Worm (Caenorhabditis elegans) whole organism, L4 larva: ENCODE results near the gene eif-2Balpha.

ENCODE experiments used
- F10B5.3 ChIP-seq: sonication (generic microtip); optimal IDR thresholded peaks from 2 replicates; lab custom pipeline; 2016; ENCODE audit warnings: mild to moderate bottlenecking, missing genetic modification characterization, missing compliant biosample characterization
- F37D6.2 ChIP-seq: sonication (generic microtip); optimal IDR thresholded peaks from 2 replicates; lab custom pipeline; 2016; ENCODE audit warnings: mild to moderate bottlenecking, missing genetic modification characterization, missing compliant biosample characterization
- F49E8.2 ChIP-seq: sonication (generic microtip); optimal IDR thresholded peaks from 2 replicates; lab custom pipeline; 2016; ENCODE audit warnings: missing compliant biosample characterization, mild to moderate bottlenecking, missing genetic modification characterization, borderline replicate concordance
- T26A8.4 ChIP-seq: fragments of 200-800 bp; sonication (Bioruptor generic); IDR thresholded peaks from 2 replicates; pipeline ENCODE4 v1.3.6; 2022; ENCODE audit warnings: missing genetic modification characterization, missing compliant biosample characterization
- Y105C5A.15 ChIP-seq: fragments of 200-800 bp; sonication (Bioruptor generic); IDR thresholded peaks from 2 replicates; pipeline ENCODE4 v1.3.6; 2022; ENCODE audit warnings: missing genetic modification characterization, missing compliant biosample characterization
- Y48G9A.11 ChIP-seq: fragments of 200-800 bp; sonication (Bioruptor generic); IDR thresholded peaks from 2 replicates; pipeline ENCODE4 v1.3.6; 2022; ENCODE audit warnings: missing genetic modification reagents, missing genetic modification characterization, missing compliant biosample characterization
- attf-4 ChIP-seq: sonication (generic microtip); optimal IDR thresholded peaks from 3 replicates; lab custom pipeline; 2017; ENCODE audit warnings: missing biosample characterization, missing genetic modification characterization
- ceh-44 ChIP-seq: fragments of 200-800 bp; sonication (Bioruptor generic); IDR thresholded peaks from 2 replicates; pipeline ENCODE4 v1.3.6; 2022; ENCODE audit warnings: missing genetic modification reagents, missing genetic modification characterization, missing compliant biosample characterization
- ceh-62 ChIP-seq: sonication (generic microtip); optimal IDR thresholded peaks from 2 replicates; lab custom pipeline; 2017; ENCODE audit warnings: missing biosample characterization, missing genetic modification characterization
- ces-1 ChIP-seq: fragments of 150-350 bp; sonication (generic microtip); optimal IDR thresholded peaks from 4 replicates; lab custom pipeline; 2014; ENCODE audit warnings: missing biosample characterization, missing genetic modification reagents, missing genetic modification characterization
- cey-2 ChIP-seq: sonication (generic microtip); optimal IDR thresholded peaks from 3 replicates; lab custom pipeline; 2017; ENCODE audit warnings: missing genetic modification characterization, mild to moderate bottlenecking, missing compliant biosample characterization, antibody characterized with exemption, borderline replicate concordance; ENCODE audit not compliant: insufficient read depth
- daf-8 ChIP-seq: fragments of 200-800 bp; sonication (Bioruptor generic); IDR thresholded peaks from 2 replicates; pipeline ENCODE4 v1.3.6; 2022; ENCODE audit warnings: missing genetic modification characterization, missing compliant biosample characterization
- dmd-6 ChIP-seq: fragments of 200-800 bp; sonication (Bioruptor generic); IDR thresholded peaks from 2 replicates; pipeline ENCODE4 v1.3.6; 2022; ENCODE audit warnings: missing genetic modification reagents, missing genetic modification characterization, missing compliant biosample characterization
- egl-43 ChIP-seq: fragments of 200-800 bp; sonication (Bioruptor generic); IDR thresholded peaks from 2 replicates; pipeline ENCODE4 v1.3.6; 2022; ENCODE audit warnings: missing genetic modification reagents, missing genetic modification characterization, missing compliant biosample characterization
- hlh-30 ChIP-seq: sonication (generic microtip); optimal IDR thresholded peaks from 2 replicates; lab custom pipeline; 2017; ENCODE audit warnings: antibody characterized with exemption, mild to moderate bottlenecking, missing genetic modification characterization, missing compliant biosample characterization; ENCODE audit not compliant: insufficient read depth
- lin-38 ChIP-seq: fragments of 200-800 bp; sonication (Bioruptor generic); IDR thresholded peaks from 2 replicates; pipeline ENCODE4 v1.3.6; 2022; ENCODE audit warnings: missing genetic modification reagents, missing genetic modification characterization, missing compliant biosample characterization
- lin-39 ChIP-seq: fragments of 150-350 bp; optimal IDR thresholded peaks from 2 replicates; lab custom pipeline; 2014; ENCODE audit warnings: missing biosample characterization, missing genetic modification reagents, missing genetic modification characterization
- lsy-2 ChIP-seq, 2 experiments: fragments of 150-350 bp in 1 of 2; sonication (generic microtip) in 1 of 2; optimal IDR thresholded peaks; 2 replicates each; lab custom pipeline; 2014 to 2017; ENCODE audit warnings: missing biosample characterization in 2 of 2, missing genetic modification characterization in 2 of 2
- mep-1 ChIP-seq: fragments of 150-350 bp; sonication (generic microtip); optimal IDR thresholded peaks from 3 replicates; lab custom pipeline; 2014; ENCODE audit warnings: missing biosample characterization, missing genetic modification characterization
- mes-2 ChIP-seq: sonication (generic microtip); optimal IDR thresholded peaks from 2 replicates; lab custom pipeline; 2016; ENCODE audit warnings: missing genotype, mild to moderate bottlenecking, missing genetic modification characterization, missing compliant biosample characterization; ENCODE audit not compliant: poor library complexity, severe bottlenecking
- nhr-102 ChIP-seq: sonication (generic microtip); optimal IDR thresholded peaks from 2 replicates; lab custom pipeline; 2016; ENCODE audit warnings: mild to moderate bottlenecking, missing genetic modification characterization, moderate library complexity, missing compliant biosample characterization
- nhr-42 ChIP-seq: fragments of 200-800 bp; sonication (Bioruptor generic); IDR thresholded peaks from 2 replicates; pipeline ENCODE4 v1.3.6; 2022; ENCODE audit warnings: missing genetic modification characterization, missing compliant biosample characterization
- pqm-1 ChIP-seq: sonication (generic microtip); optimal IDR thresholded peaks from 2 replicates; lab custom pipeline; 2017; ENCODE audit warnings: missing biosample characterization, missing genetic modification characterization
- saeg-2 ChIP-seq: fragments of 200-800 bp; sonication (Bioruptor generic); IDR thresholded peaks from 2 replicates; pipeline ENCODE4 v1.3.6; 2022; ENCODE audit warnings: missing genetic modification reagents, missing genetic modification characterization, missing compliant biosample characterization
- skn-1 ChIP-seq: fragments of 150-350 bp; optimal IDR thresholded peaks from 2 replicates; lab custom pipeline; 2014; ENCODE audit warnings: missing biosample characterization, missing genetic modification characterization
- unc-39 ChIP-seq: sonication (generic microtip); optimal IDR thresholded peaks from 2 replicates; lab custom pipeline; 2017; ENCODE audit warnings: missing biosample characterization, missing genetic modification characterization
- vab-7 ChIP-seq: fragments of 200-800 bp; sonication (Bioruptor generic); IDR thresholded peaks from 2 replicates; pipeline ENCODE4 v1.3.6; 2022; ENCODE audit warnings: missing genetic modification reagents, missing genetic modification characterization, missing compliant biosample characterization
- zag-1 ChIP-seq: fragments of 150-350 bp; optimal IDR thresholded peaks from 2 replicates; lab custom pipeline; 2014; ENCODE audit warnings: missing biosample characterization, missing genetic modification characterization
- zfp-3 ChIP-seq: fragments of 200-800 bp; sonication (Bioruptor generic); conservative IDR thresholded peaks from 2 replicates; pipeline ENCODE4 v1.3.6; 2022; ENCODE audit warnings: missing genetic modification reagents, missing genetic modification characterization, missing compliant biosample characterization
- zip-11 ChIP-seq: fragments of 200-800 bp; sonication (Bioruptor generic); IDR thresholded peaks from 2 replicates; pipeline ENCODE4 v1.3.6; 2022; ENCODE audit warnings: missing genetic modification characterization, missing compliant biosample characterization
- zip-2 ChIP-seq: fragments of 150-350 bp; optimal IDR thresholded peaks from 2 replicates; lab custom pipeline; 2014; ENCODE audit warnings: missing biosample characterization, missing genetic modification characterization
- ztf-11 ChIP-seq: fragments of 150-350 bp; optimal IDR thresholded peaks from 2 replicates; lab custom pipeline; 2014; ENCODE audit warnings: missing biosample characterization, missing genetic modification characterization

Gene eif-2Balpha

DNA sequence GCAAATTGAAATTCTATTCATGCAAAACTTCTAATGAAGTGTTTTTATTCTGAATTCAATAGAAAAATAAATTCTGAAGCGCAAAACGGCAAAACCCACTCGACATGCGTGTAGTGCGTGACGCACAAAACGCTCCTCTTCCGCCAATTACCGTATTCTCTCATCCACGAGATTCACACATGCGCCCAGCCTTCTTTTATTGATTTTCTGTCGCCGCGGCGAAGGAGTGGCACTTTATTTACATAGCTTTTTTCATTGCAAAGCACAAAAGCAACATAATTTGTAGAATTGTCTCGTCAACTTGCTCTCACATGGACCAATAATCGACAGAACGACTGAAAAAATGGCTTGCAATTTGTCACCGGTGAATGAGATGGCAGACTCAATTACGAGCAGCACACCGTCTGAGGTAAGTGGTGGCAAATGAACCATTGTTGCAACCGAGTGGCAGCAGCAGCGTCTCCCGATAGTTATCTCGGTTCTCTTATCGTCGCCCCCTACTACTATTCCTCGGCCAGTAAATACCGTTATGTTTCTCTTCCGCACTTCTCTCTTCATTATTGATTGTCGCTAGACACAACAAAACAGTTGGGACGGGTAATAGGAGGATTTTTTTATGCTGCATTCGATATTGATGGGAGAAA lies 3.2 kb downstream of the eif-2Balpha start, which contains the start of gene unc-16 (continued):
- TF ChIP-seq lsy-2 (tag; optimal IDR thresholded peaks at IDR 0.05; lab: Kevin White, UChicago) (peak; percentile 98 to 99), nhr-102 (tag; lab: Kevin White, UChicago) (peak; percentile 51), unc-39 (tag; lab: Kevin White, UChicago) (no peak), pqm-1 (tag; lab: Kevin White, UChicago) (peak; percentile 30), saeg-2 (GFP tag; lab: Robert Waterston, UW) (no peak), mep-1 (tag; lab: Kevin White, UChicago) (peak; percentile 94), T26A8.4 (GFP tag; lab: Robert Waterston, UW) (peak; percentile 80), F49E8.2 (tag; lab: Kevin White, UChicago) (no peak), cey-2 (tag; lab: Kevin White, UChicago) (no peak), ceh-62 (tag; lab: Kevin White, UChicago) (no peak), ces-1 (GFP tag; lab: Kevin White, UChicago) (no peak), lin-39 (tag; lab: Kevin White, UChicago) (no peak), attf-4 (tag; lab: Kevin White, UChicago) (no peak), egl-43 (GFP tag; lab: Robert Waterston, UW) (no peak; the same call in 1 of the 2 replicates), nhr-42 (GFP tag; lab: Robert Waterston, UW) (peak; percentile 18; the same call in 1 of the 2 replicates), daf-8 (no peak), Y105C5A.15 (GFP tag; lab: Robert Waterston, UW) (no peak)

DNA sequence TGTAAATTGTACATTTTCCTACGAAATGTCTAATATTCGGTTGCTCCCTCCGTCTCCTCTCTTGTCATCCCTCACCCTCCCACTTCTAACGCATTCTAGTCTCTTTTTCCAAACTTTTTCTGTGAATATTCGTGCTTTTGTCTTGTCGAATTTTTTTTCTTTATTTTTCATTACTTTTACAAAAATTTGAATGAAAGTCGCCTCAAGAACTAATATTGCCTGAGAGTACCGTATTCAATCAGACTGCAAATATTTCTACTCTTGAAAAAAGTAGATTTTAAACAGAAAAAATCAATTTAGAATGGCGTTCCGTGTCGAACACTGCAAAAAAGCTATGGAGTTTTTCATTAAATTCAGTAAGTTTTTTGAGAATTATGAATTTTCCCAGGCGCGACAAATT lies 13.4 kb downstream of the eif-2Balpha start, which contains the start of gene ZK1098.11:
TSS of gene ZK1098.11 (plus strand) at position 301 of the 400 bp plus-strand sequence.
- no peak for TF ChIP-seq vab-7 (GFP tag; lab: Robert Waterston, UW)
- TF ChIP-seq, all 104 proteins: peak for 0

- TF ChIP-seq T26A8.4 (GFP tag; lab: Robert Waterston, UW) (no peak), lsy-2 (tag; optimal IDR thresholded peaks at IDR 0.05; lab: Kevin White, UChicago) (no peak), Y48G9A.11 (GFP tag; lab: Robert Waterston, UW) (no peak), zip-2 (no peak), ceh-62 (tag; lab: Kevin White, UChicago) (no peak), ceh-44 (no peak), ztf-11 (tag; lab: Kevin White, UChicago) (no peak), nhr-102 (tag; lab: Kevin White, UChicago) (no peak), nhr-42 (GFP tag; lab: Robert Waterston, UW) (no peak), F37D6.2 (tag; lab: Kevin White, UChicago) (no peak), zip-11 (GFP tag; lab: Robert Waterston, UW) (no peak)
Measured at ce11 chrIII:9558463-9558862, 15.5 kb downstream of the eif-2Balpha start, which contains the start of gene C48B4.6. TSS of gene C48B4.6 (minus strand) at chrIII:9558563.

ce11 chrIII:9559381-9559881 lies 16.5 kb downstream of the eif-2Balpha start, which contains the start of gene C48B4.7:
TSS of gene C48B4.7 (minus strand) at chrIII:9559431.
- TF ChIP-seq lin-38 (GFP tag; lab: Robert Waterston, UW) (0 out of 2 replicates have a peak, but pooled peaks have one; percentile 24), lsy-2 (tag; optimal IDR thresholded peaks at IDR 0.05; lab: Kevin White, UChicago) (no peak), attf-4 (tag; lab: Kevin White, UChicago) (no peak), hlh-30 (tag; lab: Kevin White, UChicago) (no peak), zag-1 (tag; lab: Kevin White, UChicago) (no peak)

ce11 chrIII:9561158-9561557 lies 18.2 kb downstream of the eif-2Balpha start, which contains the start of gene C48B4.8:
TSS of gene C48B4.8 (minus strand) at chrIII:9561258.
- no peak for TF ChIP-seq F37D6.2 (tag; lab: Kevin White, UChicago)
- TF ChIP-seq dmd-6 (GFP tag; lab: Robert Waterston, UW), result no peak
- TF ChIP-seq F10B5.3 (tag; lab: Kevin White, UChicago), result no peak
- no peak for TF ChIP-seq mes-2 (tag; lab: Kevin White, UChicago)
- no peak for TF ChIP-seq zfp-3 (GFP tag; lab: Robert Waterston, UW)
- no peak for TF ChIP-seq skn-1
- TF ChIP-seq, all 104 proteins: peak for 0
